Fruit fly (Drosophila melanogaster) whole organism, embryonic: Measurements from ENCODE around the gene Tsp97E.

Experiments used
- Ada2b ChIP-seq: fragments of 200-800 bp; sonication (Bioruptor generic); IDR thresholded peaks from 2 replicates; pipeline ENCODE4 v1.3.6; 2022; ENCODE audit warnings: missing biosample characterization, missing genetic modification characterization
- Atf6 ChIP-seq: fragments of 200-800 bp; sonication (Bioruptor generic); IDR thresholded peaks from 2 replicates; pipeline ENCODE4 v1.3.6; 2022; ENCODE audit warnings: missing biosample characterization, missing genetic modification characterization
- CG10431 ChIP-seq: fragments of 200-800 bp; sonication (Bioruptor generic); optimal IDR thresholded peaks from 3 replicates; lab custom pipeline; 2018; ENCODE audit warnings: missing biosample characterization, mild to moderate bottlenecking, missing genetic modification characterization
- CG1233 ChIP-seq: fragments of 200-800 bp; sonication (Bioruptor generic); optimal IDR thresholded peaks from 4 replicates; lab custom pipeline; 2018; ENCODE audit warnings: missing biosample characterization, mild to moderate bottlenecking, missing genetic modification characterization
- CG12391 ChIP-seq: fragments of 200-800 bp; sonication (Bioruptor generic); optimal IDR thresholded peaks from 3 replicates; lab custom pipeline; 2018; ENCODE audit warnings: missing biosample characterization, mild to moderate bottlenecking, missing genetic modification characterization, moderate library complexity
- CG12744 ChIP-seq: fragments of 200-800 bp; sonication (Bioruptor generic); optimal IDR thresholded peaks from 2 replicates; lab custom pipeline; 2016; ENCODE audit warnings: missing biosample characterization, missing genetic modification characterization
- CG13624 ChIP-seq: fragments of 200-800 bp; sonication (Bioruptor generic); optimal IDR thresholded peaks from 2 replicates; lab custom pipeline; 2016; ENCODE audit warnings: missing biosample characterization, missing genetic modification characterization
- CG17328 ChIP-seq: fragments of 200-800 bp; sonication (Bioruptor generic); IDR thresholded peaks from 2 replicates; pipeline ENCODE4 v1.3.6; 2022; ENCODE audit warnings: missing biosample characterization, missing genetic modification characterization
- CG2202 ChIP-seq: fragments of 200-800 bp; sonication (Bioruptor generic); optimal IDR thresholded peaks from 2 replicates; lab custom pipeline; 2018; ENCODE audit warnings: missing biosample characterization, mild to moderate bottlenecking, missing genetic modification characterization
- CG2712 ChIP-seq: fragments of 200-800 bp; optimal IDR thresholded peaks from 3 replicates; lab custom pipeline; 2019; ENCODE audit warnings: missing biosample characterization, mild to moderate bottlenecking, missing genetic modification characterization, moderate library complexity
- CG2889 ChIP-seq: fragments of 200-800 bp; sonication (Bioruptor generic); IDR thresholded peaks from 3 replicates; pipeline ENCODE4 v1.3.6; 2022; ENCODE audit warnings: missing biosample characterization, missing genetic modification characterization
- CG30431 ChIP-seq: fragments of 200-800 bp; sonication (Bioruptor generic); optimal IDR thresholded peaks from 2 replicates; lab custom pipeline; 2017; ENCODE audit warnings: missing biosample characterization, missing genetic modification characterization
- CG3281 ChIP-seq: fragments of 200-800 bp; sonication (Bioruptor generic); optimal IDR thresholded peaks from 3 replicates; lab custom pipeline; 2017; ENCODE audit warnings: missing biosample characterization, mild to moderate bottlenecking, missing genetic modification characterization
- CG3726 ChIP-seq: fragments of 200-800 bp; sonication (Bioruptor generic); IDR thresholded peaks from 3 replicates; pipeline ENCODE4, ENCODE4 v1.3.6; 2022; ENCODE audit warnings: missing biosample characterization, missing genetic modification characterization
- CG42726 ChIP-seq: fragments of 200-800 bp; sonication (Bioruptor generic); IDR thresholded peaks from 2 replicates; pipeline ENCODE4 v1.3.6; 2022; ENCODE audit warnings: missing biosample characterization, missing genetic modification characterization; ENCODE audit not compliant: partially characterized antibody
- CG43689 ChIP-seq: fragments of 200-800 bp; sonication (Bioruptor generic); IDR thresholded peaks from 2 replicates; pipeline ENCODE4 v1.3.6; 2022; ENCODE audit warnings: missing biosample characterization, missing genetic modification characterization
- CG4820 ChIP-seq: fragments of 200-800 bp; sonication (Bioruptor generic); optimal IDR thresholded peaks from 3 replicates; lab custom pipeline; 2016; ENCODE audit warnings: missing biosample characterization, missing genetic modification characterization
- CG5245 ChIP-seq: fragments of 200-800 bp; sonication (Bioruptor generic); optimal IDR thresholded peaks from 3 replicates; lab custom pipeline; 2016; ENCODE audit warnings: missing biosample characterization, missing genetic modification characterization
- CG8944 ChIP-seq: fragments of 200-800 bp; sonication (Bioruptor generic); optimal IDR thresholded peaks from 3 replicates; lab custom pipeline; 2016; ENCODE audit warnings: missing biosample characterization, missing genetic modification characterization
- Dbx ChIP-seq: fragments of 200-800 bp; sonication (Bioruptor generic); IDR thresholded peaks from 3 replicates; pipeline ENCODE4 v1.3.6; 2022; ENCODE audit warnings: missing biosample characterization, missing genetic modification characterization
- Deaf1 ChIP-seq: fragments of 200-800 bp; optimal IDR thresholded peaks from 3 replicates; lab custom pipeline; 2019; ENCODE audit warnings: missing biosample characterization, mild to moderate bottlenecking, missing genetic modification characterization, moderate library complexity
- ERR ChIP-seq: fragments of 200-800 bp; sonication (Bioruptor generic); optimal IDR thresholded peaks from 2 replicates; lab custom pipeline; 2016; ENCODE audit warnings: missing biosample characterization, missing genetic modification characterization
- Fer2 ChIP-seq: fragments of 200-800 bp; sonication (Bioruptor generic); optimal IDR thresholded peaks from 2 replicates; lab custom pipeline; 2018; ENCODE audit warnings: missing biosample characterization, mild to moderate bottlenecking, missing genetic modification characterization, moderate library complexity
- HLH54F ChIP-seq: fragments of 200-800 bp; sonication (Bioruptor generic); optimal IDR thresholded peaks from 3 replicates; lab custom pipeline; 2016; ENCODE audit warnings: missing biosample characterization, missing genetic modification characterization
- HmgD ChIP-seq: fragments of 200-800 bp; sonication (Bioruptor generic); optimal IDR thresholded peaks from 3 replicates; lab custom pipeline; 2016; ENCODE audit warnings: missing biosample characterization, missing genetic modification characterization
- Lim3 ChIP-seq: fragments of 200-800 bp; sonication (Bioruptor generic); IDR thresholded peaks from 2 replicates; pipeline ENCODE4 v1.3.6; 2022; ENCODE audit warnings: missing biosample characterization, missing genetic modification characterization
- MESR4 ChIP-seq: fragments of 200-800 bp; sonication (Bioruptor generic); optimal IDR thresholded peaks from 2 replicates; lab custom pipeline; 2018; ENCODE audit warnings: missing biosample characterization, mild to moderate bottlenecking, missing genetic modification characterization, moderate library complexity
- MTF-1 ChIP-seq: fragments of 200-800 bp; sonication (Bioruptor generic); optimal IDR thresholded peaks from 2 replicates; lab custom pipeline; 2018; ENCODE audit warnings: missing biosample characterization, mild to moderate bottlenecking, missing genetic modification characterization, borderline replicate concordance
- NC2β ChIP-seq: fragments of 200-800 bp; sonication (Bioruptor generic); optimal IDR thresholded peaks from 2 replicates; lab custom pipeline; 2016; ENCODE audit warnings: missing biosample characterization, missing genetic modification characterization
- Opbp ChIP-seq: fragments of 200-800 bp; sonication (Bioruptor generic); IDR thresholded peaks from 3 replicates; pipeline ENCODE4 v1.3.6; 2022; ENCODE audit warnings: missing biosample characterization, missing genetic modification characterization; ENCODE audit not compliant: partially characterized antibody
- TFAM ChIP-seq: fragments of 200-800 bp; sonication (Bioruptor generic); optimal IDR thresholded peaks from 2 replicates; lab custom pipeline; 2017; ENCODE audit warnings: missing biosample characterization, missing genetic modification characterization, inconsistent platforms
- Tbp ChIP-seq: fragments of >200 bp; optimal IDR thresholded peaks from 2 replicates; lab custom pipeline; 2018; ENCODE audit warnings: missing biosample characterization, missing genetic modification characterization
- al ChIP-seq: fragments of 200-800 bp; sonication (Bioruptor generic); IDR thresholded peaks from 2 replicates; pipeline ENCODE4 v1.3.6; 2022; ENCODE audit warnings: missing biosample characterization, missing genetic modification characterization
- cad ChIP-seq: fragments of >200 bp; optimal IDR thresholded peaks from 2 replicates; lab custom pipeline; 2017; ENCODE audit warnings: missing biosample characterization, missing genetic modification characterization
- cg ChIP-seq: fragments of 200-800 bp; sonication (Bioruptor generic); optimal IDR thresholded peaks from 3 replicates; lab custom pipeline; 2019; ENCODE audit warnings: missing biosample characterization, mild to moderate bottlenecking, missing genetic modification characterization, moderate library complexity
- chinmo ChIP-seq: fragments of 200-800 bp; sonication (Bioruptor generic); IDR thresholded peaks from 4 replicates; pipeline ENCODE4 v1.3.6; 2022; ENCODE audit warnings: missing biosample characterization, missing genetic modification characterization; ENCODE audit not compliant: partially characterized antibody
- corto ChIP-seq: fragments of 200-800 bp; sonication (Bioruptor generic); optimal IDR thresholded peaks from 2 replicates; lab custom pipeline; 2016; ENCODE audit warnings: missing biosample characterization, mild to moderate bottlenecking, missing genetic modification characterization, moderate library complexity
- disco-r ChIP-seq: fragments of 200-800 bp; sonication (Bioruptor generic); optimal IDR thresholded peaks from 2 replicates; lab custom pipeline; 2016; ENCODE audit warnings: missing biosample characterization, missing genetic modification characterization
- dmrt99B ChIP-seq: fragments of 200-800 bp; sonication (Bioruptor generic); optimal IDR thresholded peaks from 2 replicates; lab custom pipeline; 2018; ENCODE audit warnings: missing biosample characterization, mild to moderate bottlenecking, missing genetic modification characterization, moderate library complexity
- gem ChIP-seq: fragments of 200-800 bp; sonication (Bioruptor generic); optimal IDR thresholded peaks from 2 replicates; lab custom pipeline; 2019; ENCODE audit warnings: missing biosample characterization, mild to moderate bottlenecking, missing genetic modification characterization, moderate library complexity
- hth ChIP-seq: fragments of >200 bp; optimal IDR thresholded peaks from 2 replicates; lab custom pipeline; 2017; ENCODE audit warnings: inconsistent platforms
- lmd ChIP-seq: fragments of 200-800 bp; sonication (Bioruptor generic); IDR thresholded peaks from 2 replicates; pipeline ENCODE4 v1.3.6; 2022; ENCODE audit warnings: missing biosample characterization, missing genetic modification characterization
- maf-S ChIP-seq: fragments of 200-800 bp; sonication (Bioruptor generic); optimal IDR thresholded peaks from 2 replicates; lab custom pipeline; 2016; ENCODE audit warnings: missing biosample characterization, missing genetic modification characterization
- otp ChIP-seq: fragments of 200-800 bp; sonication (Bioruptor generic); IDR thresholded peaks from 3 replicates; pipeline ENCODE4, ENCODE4 v1.3.6; 2022; ENCODE audit warnings: missing biosample characterization, missing genetic modification characterization
- pum ChIP-seq: fragments of 200-800 bp; sonication (Bioruptor generic); optimal IDR thresholded peaks from 2 replicates; lab custom pipeline; 2016; ENCODE audit warnings: missing biosample characterization, missing genetic modification characterization
- ro ChIP-seq: fragments of 200-800 bp; sonication (Bioruptor generic); IDR thresholded peaks from 2 replicates; pipeline ENCODE4 v1.3.6; 2022; ENCODE audit warnings: missing biosample characterization, missing genetic modification characterization
- row ChIP-seq: fragments of 200-800 bp; sonication (Bioruptor generic); IDR thresholded peaks from 3 replicates; pipeline ENCODE4 v1.3.6; 2022; ENCODE audit warnings: missing biosample characterization, missing genetic modification characterization
- tap ChIP-seq: fragments of 200-800 bp; optimal IDR thresholded peaks from 3 replicates; lab custom pipeline; 2019; ENCODE audit warnings: missing biosample characterization, mild to moderate bottlenecking, missing genetic modification characterization, moderate library complexity
- tgo ChIP-seq: fragments of 200-800 bp; sonication (Bioruptor generic); IDR thresholded peaks from 3 replicates; pipeline ENCODE4 v1.3.6; 2022; ENCODE audit warnings: missing biosample characterization, missing genetic modification characterization
- trem ChIP-seq: fragments of 200-800 bp; optimal IDR thresholded peaks from 3 replicates; lab custom pipeline; 2019; ENCODE audit warnings: missing biosample characterization, mild to moderate bottlenecking, missing genetic modification characterization, moderate library complexity
- usp ChIP-seq: fragments of >200 bp; optimal IDR thresholded peaks from 2 replicates; lab custom pipeline; 2017; ENCODE audit warnings: missing biosample characterization, missing genetic modification characterization
- vvl ChIP-seq: fragments of 200-800 bp; sonication (Bioruptor generic); IDR thresholded peaks from 2 replicates; pipeline ENCODE4 v1.3.6; 2022; ENCODE audit warnings: missing biosample characterization, missing genetic modification characterization

Gene Tsp97E

DNA sequence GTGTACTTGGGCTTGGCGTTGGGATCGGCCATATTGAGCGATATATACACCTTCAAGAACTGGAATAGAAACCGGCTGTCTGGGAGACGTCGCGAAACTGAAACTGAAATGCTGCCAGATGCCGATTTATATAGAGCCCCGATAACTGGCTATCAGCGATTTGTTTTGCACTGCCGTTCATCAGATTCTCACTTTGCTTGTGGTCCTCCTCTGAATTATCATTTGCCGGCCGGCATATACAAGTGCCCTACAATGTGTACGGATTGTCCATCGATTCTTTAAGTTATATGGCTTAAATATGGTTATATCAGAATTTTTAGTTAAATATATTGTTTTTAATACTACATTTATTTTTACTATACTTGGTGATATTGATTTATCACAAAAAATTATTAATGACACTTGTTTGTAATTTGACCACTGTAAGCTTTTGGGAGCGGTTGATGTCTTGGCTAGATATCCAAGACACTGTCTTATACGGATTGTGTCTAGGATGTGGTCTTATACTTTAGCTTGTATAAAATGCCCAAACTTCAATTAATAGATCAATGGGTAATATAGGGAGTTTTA, 23.9 kb upstream of the Tsp97E start, which contains the start of gene CG31075 (continued):
- TF ChIP-seq MTF-1 (no peak), HmgD (GFP tag; lab: Kevin White, UChicago) (no peak), ro (GFP tag; lab: Robert Waterston, UW) (no peak), CG30431 (GFP tag; lab: Kevin White, UChicago) (no peak), tap (tag; lab: Kevin White, UChicago) (no peak), CG2202 (no peak), gem (peak; percentile 77), CG13624 (GFP tag; lab: Kevin White, UChicago) (no peak), Fer2 (tag; lab: Kevin White, UChicago) (no peak), CG43689 (GFP tag; lab: Robert Waterston, UW) (peak; percentile 30; the same call in 1 of the 2 replicates), CG10431 (no peak), CG4820 (GFP tag; lab: Kevin White, UChicago) (no peak), chinmo (GFP tag; lab: Robert Waterston, UW) (0 out of 4 replicates have a peak, but pooled peaks have one; percentile 35), CG3281 (GFP tag; lab: Kevin White, UChicago) (peak; percentile 69), maf-S (no peak), corto (GFP tag; lab: Kevin White, UChicago) (peak; percentile 81), al (GFP tag; lab: Robert Waterston, UW) (0 out of 2 replicates have a peak, but pooled peaks have one; percentile 35), disco-r (GFP tag; lab: Kevin White, UChicago) (no peak), CG42726 (no peak), Opbp (GFP tag; lab: Robert Waterston, UW) (no peak), Deaf1 (tag; lab: Kevin White, UChicago) (peak; percentile 29), CG12391 (peak; percentile 41), tgo (GFP tag; lab: Robert Waterston, UW) (peak; percentile 59), CG1233 (GFP tag; lab: Kevin White, UChicago) (peak; percentile 36), Dbx (GFP tag; lab: Robert Waterston, UW) (peak; percentile 91), vvl (peak; percentile 62), CG3726 (no peak), HLH54F (GFP tag; lab: Kevin White, UChicago) (peak; percentile 7), CG2712 (tag; lab: Kevin White, UChicago) (peak; percentile 28), Ada2b (GFP tag; lab: Robert Waterston, UW) (peak; percentile 86), TFAM (no peak), CG17328 (GFP tag; lab: Robert Waterston, UW) (peak; percentile 58), lmd (peak; percentile 26; the same call in 1 of the 2 replicates), usp (GFP tag; lab: Kevin White, UChicago) (no peak), otp (GFP tag; lab: Robert Waterston, UW) (peak; percentile 24; the same call in 1 of the 3 replicates), NC2β (GFP tag; lab: Kevin White, UChicago) (no peak), MESR4 (GFP tag; lab: Kevin White, UChicago) (no peak), cad (GFP tag; lab: Kevin White, UChicago) (no peak), pum (no peak), ERR (GFP tag; lab: Kevin White, UChicago) (no peak), CG12744 (no peak), dmrt99B (peak; percentile 53), Lim3 (GFP tag; lab: Robert Waterston, UW) (no peak), Tbp (GFP tag; lab: Kevin White, UChicago) (no peak), trem (tag; lab: Kevin White, UChicago) (no peak), CG2889 (GFP tag; lab: Robert Waterston, UW) (0 out of 3 replicates have a peak, but pooled peaks have one; percentile 4), CG8944 (GFP tag; lab: Kevin White, UChicago) (no peak), cg (GFP tag; lab: Kevin White, UChicago) (no peak), hth (lab: Kevin White, UChicago) (no peak), Atf6 (GFP tag; lab: Robert Waterston, UW) (peak; percentile 77), row (GFP tag; lab: Robert Waterston, UW) (peak; percentile 79), CG5245 (GFP tag; lab: Kevin White, UChicago) (no peak)
